Worm (Caenorhabditis elegans) whole organism, mixed stage, embryonic: Measurements from ENCODE around the gene F32D8.14.

Experiments
- ces-1 ChIP-seq: fragments of 150-350 bp; optimal IDR thresholded peaks from 2 replicates; lab custom pipeline; 2014; ENCODE audit warnings: missing biosample characterization, missing genetic modification reagents, missing genetic modification characterization
- elt-3 ChIP-seq: fragments of 150-350 bp; optimal IDR thresholded peaks from 2 replicates; lab custom pipeline; 2014; ENCODE audit warnings: missing biosample characterization, missing genetic modification characterization
- nhr-12 ChIP-seq: fragments of 150-350 bp; optimal IDR thresholded peaks from 2 replicates; lab custom pipeline; 2014; ENCODE audit warnings: missing biosample characterization, missing genetic modification characterization
- nhr-28 ChIP-seq: fragments of 150-350 bp; optimal IDR thresholded peaks from 2 replicates; lab custom pipeline; 2014; ENCODE audit warnings: missing biosample characterization, missing genetic modification characterization
- sem-2 ChIP-seq: fragments of 200-800 bp; sonication (Bioruptor generic); optimal IDR thresholded peaks from 2 replicates; lab custom pipeline; 2018; ENCODE audit warnings: mild to moderate bottlenecking, missing genetic modification characterization, missing compliant biosample characterization
- unc-39 ChIP-seq: fragments of 150-350 bp; optimal IDR thresholded peaks from 2 replicates; lab custom pipeline; 2014; ENCODE audit warnings: missing biosample characterization, missing genetic modification characterization
- ztf-11 ChIP-seq: fragments of 150-350 bp; optimal IDR thresholded peaks from 2 replicates; lab custom pipeline; 2014; ENCODE audit warnings: missing biosample characterization, missing genetic modification characterization

DNA sequence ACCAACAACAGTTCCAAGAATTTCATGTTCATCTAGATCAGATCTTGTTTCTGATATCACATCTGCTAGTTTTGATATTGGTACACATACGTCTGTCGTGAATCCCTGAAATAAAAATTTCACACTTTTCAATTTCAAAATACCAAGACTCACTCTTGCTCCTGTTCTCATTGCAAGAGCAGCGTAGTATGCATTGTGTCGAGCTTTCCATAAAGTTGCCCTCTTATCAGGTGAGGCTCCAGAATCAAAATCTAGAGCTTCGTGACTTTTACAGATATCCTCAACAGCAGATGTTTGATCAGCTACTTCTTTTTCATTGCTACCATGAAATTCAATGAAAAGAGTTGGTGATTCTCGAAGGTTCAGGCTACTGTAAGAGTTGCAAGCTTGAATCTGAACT, 5.6 kb downstream of the F32D8.14 start, which contains the start of gene F32D8.11:
- TF ChIP-seq unc-39 (tag; lab: Kevin White, UChicago) (no peak), elt-3 (no peak), ces-1 (GFP tag; lab: Kevin White, UChicago) (no peak), nhr-28 (tag; lab: Kevin White, UChicago) (no peak), nhr-12 (tag; lab: Kevin White, UChicago) (no peak), sem-2 (GFP tag; lab: Kevin White, UChicago) (no peak), ztf-11 (tag; lab: Kevin White, UChicago) (no peak)
